Worm (Caenorhabditis elegans) whole organism, late embryonic: ENCODE data around the gene farl-11.

ENCODE experiments used
- C08G9.2 ChIP-seq: sonication (generic microtip); optimal IDR thresholded peaks from 2 replicates; lab custom pipeline; 2016; ENCODE audit warnings: mild to moderate bottlenecking, missing genetic modification characterization, moderate library complexity, missing compliant biosample characterization
- K02D7.2 ChIP-seq: sonication (generic microtip); optimal IDR thresholded peaks from 2 replicates; lab custom pipeline; 2017; ENCODE audit warnings: mild to moderate bottlenecking, missing genetic modification characterization, missing compliant biosample characterization
- K09A11.1 ChIP-seq: sonication (generic microtip); optimal IDR thresholded peaks from 2 replicates; lab custom pipeline; 2017; ENCODE audit warnings: antibody characterized with exemption, mild to moderate bottlenecking, missing genetic modification characterization, missing compliant biosample characterization; ENCODE audit not compliant: insufficient read depth
- T23F11.4 ChIP-seq: fragments of 200-800 bp; sonication (Bioruptor generic); optimal IDR thresholded peaks from 2 replicates; lab custom pipeline; 2018; ENCODE audit warnings: mild to moderate bottlenecking, missing genetic modification characterization, missing compliant biosample characterization
- Y22D7AL.16 ChIP-seq: sonication (generic microtip); optimal IDR thresholded peaks from 2 replicates; lab custom pipeline; 2016; ENCODE audit warnings: missing genetic modification characterization, missing compliant biosample characterization
- ahr-1 ChIP-seq: sonication (generic microtip); optimal IDR thresholded peaks from 2 replicates; lab custom pipeline; 2016; ENCODE audit warnings: missing genetic modification characterization, missing compliant biosample characterization
- ceh-14 ChIP-seq: sonication (generic microtip); optimal IDR thresholded peaks from 2 replicates; lab custom pipeline; 2016; ENCODE audit warnings: missing genotype, missing genetic modification characterization, missing compliant biosample characterization
- ceh-18 ChIP-seq: sonication (generic microtip); optimal IDR thresholded peaks from 2 replicates; lab custom pipeline; 2016; ENCODE audit warnings: missing genetic modification characterization, missing compliant biosample characterization
- ceh-19 ChIP-seq: fragments of 200-800 bp; sonication (Bioruptor generic); optimal IDR thresholded peaks from 2 replicates; lab custom pipeline; 2018; ENCODE audit warnings: mild to moderate bottlenecking, missing genetic modification characterization, missing compliant biosample characterization
- ceh-31 ChIP-seq: sonication (generic microtip); optimal IDR thresholded peaks from 2 replicates; lab custom pipeline; 2016; ENCODE audit warnings: missing genetic modification characterization, missing compliant biosample characterization
- ceh-34 ChIP-seq: sonication (generic microtip); optimal IDR thresholded peaks from 2 replicates; lab custom pipeline; 2016; ENCODE audit warnings: mild to moderate bottlenecking, missing genetic modification characterization, missing compliant biosample characterization
- ceh-6 ChIP-seq: fragments of 200-800 bp; sonication (Bioruptor generic); optimal IDR thresholded peaks from 2 replicates; lab custom pipeline; 2018; ENCODE audit warnings: mild to moderate bottlenecking, missing genetic modification characterization, missing compliant biosample characterization
- ceh-9 ChIP-seq: sonication (generic microtip); optimal IDR thresholded peaks from 2 replicates; lab custom pipeline; 2016; ENCODE audit warnings: mild to moderate bottlenecking, missing genetic modification characterization, inconsistent platforms, missing compliant biosample characterization
- dve-1 ChIP-seq: sonication (generic microtip); optimal IDR thresholded peaks from 2 replicates; lab custom pipeline; 2017; ENCODE audit warnings: antibody characterized with exemption, mild to moderate bottlenecking, missing genetic modification characterization, missing compliant biosample characterization
- elt-4 ChIP-seq: sonication (generic microtip); optimal IDR thresholded peaks from 2 replicates; lab custom pipeline; 2016; ENCODE audit warnings: missing genetic modification characterization, missing compliant biosample characterization
- ets-4 ChIP-seq: sonication (generic microtip); optimal IDR thresholded peaks from 2 replicates; lab custom pipeline; 2016; ENCODE audit warnings: missing genetic modification characterization, missing compliant biosample characterization
- eyg-1 ChIP-seq: sonication (generic microtip); optimal IDR thresholded peaks from 2 replicates; lab custom pipeline; 2016; ENCODE audit warnings: missing genotype, missing genetic modification characterization, missing compliant biosample characterization
- fkh-10 ChIP-seq: fragments of 150-350 bp; optimal IDR thresholded peaks from 2 replicates; lab custom pipeline; 2014; ENCODE audit warnings: missing biosample characterization, missing genetic modification reagents, missing genetic modification characterization
- hlh-13 ChIP-seq: fragments of 200-800 bp; sonication (Bioruptor generic); optimal IDR thresholded peaks from 2 replicates; lab custom pipeline; 2018; ENCODE audit warnings: mild to moderate bottlenecking, missing genetic modification characterization, missing compliant biosample characterization
- hlh-6 ChIP-seq: sonication (generic microtip); optimal IDR thresholded peaks from 2 replicates; lab custom pipeline; 2016; ENCODE audit warnings: missing genotype, missing genetic modification characterization, missing compliant biosample characterization
- lin-11 ChIP-seq: fragments of 200-800 bp; sonication (Bioruptor generic); optimal IDR thresholded peaks from 2 replicates; lab custom pipeline; 2018; ENCODE audit warnings: mild to moderate bottlenecking, missing genetic modification characterization, missing compliant biosample characterization
- mec-3 ChIP-seq: sonication (generic microtip); optimal IDR thresholded peaks from 2 replicates; lab custom pipeline; 2016; ENCODE audit warnings: borderline replicate concordance, missing genetic modification characterization, missing compliant biosample characterization
- nfya-1 ChIP-seq: sonication (generic microtip); optimal IDR thresholded peaks from 2 replicates; lab custom pipeline; 2017; ENCODE audit warnings: missing genetic modification characterization, mild to moderate bottlenecking, missing compliant biosample characterization, antibody characterized with exemption, moderate library complexity
- pax-1 ChIP-seq: fragments of 150-350 bp; optimal IDR thresholded peaks from 2 replicates; lab custom pipeline; 2014; ENCODE audit warnings: missing biosample characterization, missing genetic modification characterization
- ref-2 ChIP-seq: sonication (generic microtip); optimal IDR thresholded peaks from 2 replicates; lab custom pipeline; 2016; ENCODE audit warnings: missing genetic modification characterization, missing compliant biosample characterization
- rnt-1 ChIP-seq: sonication (generic microtip); optimal IDR thresholded peaks from 2 replicates; lab custom pipeline; 2016; ENCODE audit warnings: missing genetic modification characterization, missing compliant biosample characterization
- syd-9 ChIP-seq: sonication (generic microtip); optimal IDR thresholded peaks from 2 replicates; lab custom pipeline; 2016; ENCODE audit warnings: mild to moderate bottlenecking, missing genetic modification characterization, moderate library complexity, missing compliant biosample characterization
- tbx-2 ChIP-seq: sonication (generic microtip); optimal IDR thresholded peaks from 2 replicates; lab custom pipeline; 2016; ENCODE audit warnings: missing genetic modification characterization, missing compliant biosample characterization
- tbx-7 ChIP-seq: sonication (generic microtip); optimal IDR thresholded peaks from 2 replicates; lab custom pipeline; 2016; ENCODE audit warnings: missing genotype, missing genetic modification characterization, missing compliant biosample characterization
- unc-3 ChIP-seq, 2 experiments: fragments of 200-800 bp in 1 of 2; sonication (Bioruptor generic) in 1 of 2; sonication (generic microtip) in 1 of 2; conservative IDR thresholded peaks in 1 of 2; optimal IDR thresholded peaks in 1 of 2; 2 replicates each; pipeline versions ENCODE4 v1.3.6 to Lab custom; 2016 to 2022; ENCODE audit warnings: missing compliant biosample characterization in 2 of 2, missing genetic modification characterization in 2 of 2, missing genetic modification reagents in 1 of 2
- unc-55 ChIP-seq: sonication (generic microtip); optimal IDR thresholded peaks from 2 replicates; lab custom pipeline; 2017; ENCODE audit warnings: missing biosample characterization, missing genetic modification reagents, missing genetic modification characterization
- unc-86 ChIP-seq: sonication (generic microtip); optimal IDR thresholded peaks from 2 replicates; lab custom pipeline; 2016; ENCODE audit warnings: missing genetic modification characterization, missing compliant biosample characterization
- zip-5 ChIP-seq: sonication (generic microtip); optimal IDR thresholded peaks from 2 replicates; lab custom pipeline; 2016; ENCODE audit warnings: missing genetic modification characterization, missing compliant biosample characterization

The farl-11 gene

ce11 chrII:7122661-7123418, 18.0 kb upstream of the farl-11 start, which contains the start of gene F10E7.11:
Gene F10E7.11 (minus strand): TSS chrII:7122892.
- TF ChIP-seq T23F11.4 (GFP tag; lab: Kevin White, UChicago) (no peak), zip-5 (peak; percentile 29), tbx-2 (tag; lab: Kevin White, UChicago) (peak; percentile 59), ceh-31 (tag; lab: Kevin White, UChicago) (peak; percentile 25), C08G9.2 (tag; lab: Kevin White, UChicago) (peak; percentile 9), Y22D7AL.16 (tag; lab: Kevin White, UChicago) (no peak), ref-2 (peak; percentile 23), ceh-34 (peak; percentile 16)

- TF ChIP-seq ceh-18 (tag; lab: Kevin White, UChicago): no peak
- no peak for TF ChIP-seq fkh-10 (GFP tag; lab: Kevin White, UChicago)
- TF ChIP-seq lin-11 (tag; lab: Kevin White, UChicago): no peak
- TF ChIP-seq rnt-1: no peak
- no peak for TF ChIP-seq syd-9 (tag; lab: Kevin White, UChicago)
- no peak for TF ChIP-seq ahr-1
- no peak for TF ChIP-seq ceh-19
- no peak for TF ChIP-seq mec-3 (tag; lab: Kevin White, UChicago)
- no peak for TF ChIP-seq nfya-1 (tag; lab: Kevin White, UChicago)
- TF ChIP-seq K09A11.1: no peak
- TF ChIP-seq unc-3 (GFP tag; conservative IDR thresholded peaks at IDR 0.05; lab: Robert Waterston, UW): no peak
- TF ChIP-seq unc-3 (tag; optimal IDR thresholded peaks at IDR 0.05; lab: Kevin White, UChicago): no peak
- no peak for TF ChIP-seq tbx-7 (tag; lab: Kevin White, UChicago)
- TF ChIP-seq ceh-6 (GFP tag; lab: Kevin White, UChicago): no peak
- no peak for TF ChIP-seq ceh-14 (tag; lab: Kevin White, UChicago)
- no peak for TF ChIP-seq unc-86 (tag; lab: Kevin White, UChicago)
- no peak for TF ChIP-seq hlh-6 (tag; lab: Kevin White, UChicago)
- TF ChIP-seq dve-1: no peak
Observed at ce11 chrII:7121762-7122292, 17.0 kb upstream of the farl-11 start, which contains the start of gene F10E7.2. Gene F10E7.2 (plus strand): TSS chrII:7122242.

ce11 chrII:7119525-7119924, 14.7 kb upstream of the farl-11 start:
- no peak for TF ChIP-seq eyg-1 (tag; lab: Kevin White, UChicago)
- TF ChIP-seq K09A11.1: no peak
- TF ChIP-seq ceh-31 (tag; lab: Kevin White, UChicago): no peak
- no peak for TF ChIP-seq pax-1 (tag; lab: Kevin White, UChicago)
- TF ChIP-seq ceh-9 (tag; lab: Kevin White, UChicago): no peak
- no peak for TF ChIP-seq elt-4
- TF ChIP-seq hlh-13 (GFP tag; lab: Kevin White, UChicago): no peak
- no peak for TF ChIP-seq K02D7.2 (tag; lab: Kevin White, UChicago)
- no peak for TF ChIP-seq unc-86 (tag; lab: Kevin White, UChicago)
- TF ChIP-seq unc-3 (GFP tag; conservative IDR thresholded peaks at IDR 0.05; lab: Robert Waterston, UW): no peak
- no peak for TF ChIP-seq unc-3 (tag; optimal IDR thresholded peaks at IDR 0.05; lab: Kevin White, UChicago)

- TF ChIP-seq unc-55 (peak; percentile 54), ref-2 (no peak), hlh-13 (GFP tag; lab: Kevin White, UChicago) (no peak), ets-4 (tag; lab: Kevin White, UChicago) (no peak), unc-3 (GFP tag; conservative IDR thresholded peaks at IDR 0.05; lab: Robert Waterston, UW) (no peak), unc-3 (tag; optimal IDR thresholded peaks at IDR 0.05; lab: Kevin White, UChicago) (no peak), dve-1 (no peak), ceh-34 (no peak)
- TF ChIP-seq, all 69 proteins: peak for 1
Observed at ce11 chrII:7116350-7116749, 11.5 kb upstream of the farl-11 start, which contains the start of gene spon-1. Gene spon-1 (plus strand): TSS chrII:7116557.
